Fruit fly (Drosophila melanogaster) whole organism, pupa: Measurements from ENCODE around the gene CG43618.
A peak's percentile ranks its signal among the peaks of the same experiment; 100 is the strongest.

ENCODE experiments used
- CG12605 ChIP-seq: fragments of 200-800 bp; sonication (Bioruptor generic); IDR thresholded peaks from 2 replicates; pipeline ENCODE4 v1.3.6; 2022; ENCODE audit warnings: missing biosample characterization, missing genetic modification characterization
- CG13204 ChIP-seq: fragments of 200-800 bp; sonication (Bioruptor generic); optimal IDR thresholded peaks from 2 replicates; lab custom pipeline; 2018; ENCODE audit warnings: missing biosample characterization, mild to moderate bottlenecking, missing genetic modification characterization, moderate library complexity
- CG17806 ChIP-seq: fragments of 200-800 bp; sonication (Bioruptor generic); optimal IDR thresholded peaks from 2 replicates; lab custom pipeline; 2018; ENCODE audit warnings: missing biosample characterization, mild to moderate bottlenecking, missing genetic modification characterization, moderate library complexity
- CG32121 ChIP-seq: fragments of 200-800 bp; sonication (Bioruptor generic); IDR thresholded peaks from 2 replicates; pipeline ENCODE4 v1.3.6; 2022; ENCODE audit warnings: missing biosample characterization, missing genetic modification characterization
- CG4496 ChIP-seq: fragments of 200-800 bp; sonication (Bioruptor generic); IDR thresholded peaks from 3 replicates; pipeline ENCODE4 v1.3.6; 2022; ENCODE audit warnings: missing biosample characterization, missing genetic modification characterization
- CG8159 ChIP-seq: fragments of 200-800 bp; sonication (Bioruptor generic); optimal IDR thresholded peaks from 3 replicates; lab custom pipeline; 2018; ENCODE audit warnings: missing biosample characterization, mild to moderate bottlenecking, missing genetic modification characterization, moderate library complexity
- Ets98B ChIP-seq: fragments of 200-800 bp; sonication (Bioruptor generic); IDR thresholded peaks from 2 replicates; pipeline ENCODE4 v1.3.6; 2022; ENCODE audit warnings: missing biosample characterization, missing genetic modification characterization
- Pif1A ChIP-seq: fragments of 200-800 bp; sonication (Bioruptor generic); optimal IDR thresholded peaks from 3 replicates; lab custom pipeline; 2016; ENCODE audit warnings: missing biosample characterization, missing genetic modification characterization
- rn ChIP-seq: fragments of 200-800 bp; sonication (Bioruptor generic); IDR thresholded peaks from 2 replicates; pipeline ENCODE4 v1.3.6; 2022; ENCODE audit warnings: missing biosample characterization, missing genetic modification characterization

DNA sequence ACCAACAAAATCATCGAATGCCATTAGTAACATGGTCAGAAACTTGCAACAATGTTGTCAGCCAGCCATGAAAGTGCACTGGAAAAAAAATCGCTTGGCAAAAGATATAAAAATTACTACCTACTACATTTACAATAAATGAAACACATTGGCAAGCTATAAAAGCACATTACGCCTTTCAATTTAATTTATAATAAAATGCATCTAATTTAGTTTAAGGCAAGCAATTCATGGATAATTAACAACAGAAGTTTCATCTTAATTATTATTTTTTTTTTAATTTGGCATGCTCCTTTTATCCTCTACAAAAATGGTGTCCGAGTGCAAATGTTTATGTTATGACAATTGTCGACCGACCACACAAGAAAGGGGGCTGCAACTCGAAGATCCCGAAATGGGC is 10.0 kb upstream of the CG43618 start:
- TF ChIP-seq CG4496 = 0 out of 3 replicates have a peak, but pooled peaks have one; percentile 12
- peak; percentile 30 for TF ChIP-seq Ets98B
- no peak for TF ChIP-seq CG13204
- no peak for TF ChIP-seq CG17806
- no peak for TF ChIP-seq CG12605 (GFP tag; lab: Robert Waterston, UW)
- TF ChIP-seq CG32121 (GFP tag; lab: Robert Waterston, UW) = no peak
- TF ChIP-seq rn (GFP tag; lab: Robert Waterston, UW) = no peak
- no peak for TF ChIP-seq Pif1A (GFP tag; lab: Kevin White, UChicago)
- TF ChIP-seq CG8159 (tag; lab: Kevin White, UChicago) = no peak
